Worm (Caenorhabditis elegans) whole organism, late embryonic: ENCODE results near the gene mel-28.

Experiments used
- ama-1 ChIP-seq: fragments of 150-350 bp; optimal IDR thresholded peaks from 2 replicates; lab custom pipeline; 2014
- ceh-2 ChIP-seq: sonication (generic microtip); optimal IDR thresholded peaks from 2 replicates; lab custom pipeline; 2016; ENCODE audit warnings: missing genotype, missing genetic modification characterization, missing compliant biosample characterization
- dmd-4 ChIP-seq: sonication (generic microtip); optimal IDR thresholded peaks from 2 replicates; lab custom pipeline; 2016; ENCODE audit warnings: borderline replicate concordance, missing genetic modification characterization, missing compliant biosample characterization
- dve-1 ChIP-seq: sonication (generic microtip); optimal IDR thresholded peaks from 2 replicates; lab custom pipeline; 2017; ENCODE audit warnings: antibody characterized with exemption, mild to moderate bottlenecking, missing genetic modification characterization, missing compliant biosample characterization
- nhr-11 ChIP-seq: fragments of 150-350 bp; optimal IDR thresholded peaks from 2 replicates; lab custom pipeline; 2014; ENCODE audit warnings: missing biosample characterization, missing genetic modification characterization
- pha-4 ChIP-seq: fragments of 150-350 bp; optimal IDR thresholded peaks from 2 replicates; lab custom pipeline; 2018; ENCODE audit warnings: missing biosample characterization, missing genetic modification reagents, missing genetic modification characterization
- pqm-1 ChIP-seq: sonication (generic microtip); optimal IDR thresholded peaks from 2 replicates; lab custom pipeline; 2016; ENCODE audit warnings: missing genetic modification characterization, missing compliant biosample characterization
- rnt-1 ChIP-seq: sonication (generic microtip); optimal IDR thresholded peaks from 2 replicates; lab custom pipeline; 2016; ENCODE audit warnings: missing genetic modification characterization, missing compliant biosample characterization
- tbx-2 ChIP-seq: sonication (generic microtip); optimal IDR thresholded peaks from 2 replicates; lab custom pipeline; 2016; ENCODE audit warnings: missing genetic modification characterization, missing compliant biosample characterization
- ttx-3 ChIP-seq: sonication (generic microtip); optimal IDR thresholded peaks from 2 replicates; lab custom pipeline; 2016; ENCODE audit warnings: missing genetic modification reagents, missing genetic modification characterization, missing compliant biosample characterization
- unc-3 ChIP-seq, 2 experiments: fragments of 200-800 bp in 1 of 2; sonication (Bioruptor generic) in 1 of 2; sonication (generic microtip) in 1 of 2; conservative IDR thresholded peaks in 1 of 2; optimal IDR thresholded peaks in 1 of 2; 2 replicates each; pipeline versions ENCODE4 v1.3.6 to Lab custom; 2016 to 2022; ENCODE audit warnings: missing compliant biosample characterization in 2 of 2, missing genetic modification characterization in 2 of 2, missing genetic modification reagents in 1 of 2
- unc-42 ChIP-seq: sonication (generic microtip); optimal IDR thresholded peaks from 2 replicates; lab custom pipeline; 2016; ENCODE audit warnings: missing genotype, missing genetic modification characterization, missing compliant biosample characterization
- unc-55 ChIP-seq: sonication (generic microtip); optimal IDR thresholded peaks from 2 replicates; lab custom pipeline; 2017; ENCODE audit warnings: missing biosample characterization, missing genetic modification reagents, missing genetic modification characterization

DNA sequence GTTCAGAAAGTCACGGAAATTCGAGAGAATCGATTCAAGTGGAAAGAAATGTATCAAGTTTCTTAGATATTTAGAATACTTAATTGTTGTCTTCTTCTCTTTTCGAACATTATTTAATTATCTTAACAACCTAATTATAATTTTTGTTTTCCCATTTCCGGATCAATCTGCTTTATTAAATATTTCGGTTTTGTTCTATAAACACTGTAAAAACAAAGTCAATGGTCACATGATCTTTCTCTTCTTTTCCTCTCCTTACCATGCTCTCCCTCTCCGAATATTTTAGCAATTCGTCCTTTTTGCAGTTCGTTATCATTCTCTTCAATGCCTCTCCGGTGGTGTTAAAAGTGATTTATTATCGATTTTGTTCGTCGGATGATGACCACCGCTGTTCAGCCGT, 10.7 kb downstream of the mel-28 start, which contains the start of gene tag-325:
- TF ChIP-seq tbx-2, result no peak
- TF ChIP-seq ama-1 (lab: Kevin White, UChicago), result no peak
- TF ChIP-seq unc-42 (tag; lab: Kevin White, UChicago), result no peak
- TF ChIP-seq unc-55 (GFP tag; lab: Kevin White, UChicago), result no peak
- TF ChIP-seq rnt-1 (tag; lab: Kevin White, UChicago), result no peak
- TF ChIP-seq nhr-11 (tag; lab: Kevin White, UChicago), result no peak
- no peak for TF ChIP-seq pha-4
- TF ChIP-seq dve-1 (tag; lab: Kevin White, UChicago), result no peak
- no peak for TF ChIP-seq pqm-1 (tag; lab: Kevin White, UChicago)
- TF ChIP-seq ttx-3, result no peak
- TF ChIP-seq dmd-4 (tag; lab: Kevin White, UChicago), result no peak
- TF ChIP-seq ceh-2, result no peak
- TF ChIP-seq unc-3 (GFP tag; conservative IDR thresholded peaks at IDR 0.05; lab: Robert Waterston, UW), result no peak
- TF ChIP-seq unc-3 (tag; optimal IDR thresholded peaks at IDR 0.05; lab: Kevin White, UChicago), result no peak
